Worm (Caenorhabditis elegans) whole organism, L4 larva: ENCODE results near the gene eelo-1.

ENCODE experiments used
- F26F4.8 ChIP-seq: fragments of 200-800 bp; sonication (Bioruptor generic); conservative IDR thresholded peaks from 2 replicates; pipeline ENCODE4 v1.3.6; 2022; ENCODE audit warnings: missing genetic modification characterization, missing compliant biosample characterization
- R02D3.7 ChIP-seq: fragments of 150-350 bp; sonication (generic microtip); optimal IDR thresholded peaks from 3 replicates; lab custom pipeline; 2014; ENCODE audit warnings: missing biosample characterization, missing genetic modification characterization
- T20F7.1 ChIP-seq: fragments of 200-800 bp; sonication (Bioruptor generic); optimal IDR thresholded peaks from 2 replicates; lab custom pipeline; 2018; ENCODE audit warnings: mild to moderate bottlenecking, missing genetic modification characterization, missing compliant biosample characterization
- fos-1 ChIP-seq: fragments of 150-350 bp; optimal IDR thresholded peaks from 2 replicates; lab custom pipeline; 2014; ENCODE audit warnings: missing biosample characterization, missing genetic modification characterization
- lin-29 ChIP-seq: fragments of 200-800 bp; sonication (Bioruptor generic); IDR thresholded peaks from 2 replicates; pipeline ENCODE4 v1.3.6; 2022; ENCODE audit warnings: missing genetic modification reagents, missing genetic modification characterization, missing compliant biosample characterization
- snpc-4 ChIP-seq: fragments of 150-350 bp; optimal IDR thresholded peaks from 2 replicates; lab custom pipeline; 2014; ENCODE audit warnings: missing biosample characterization, missing genetic modification characterization
- tra-1 ChIP-seq: fragments of 200-800 bp; sonication (Bioruptor generic); IDR thresholded peaks from 2 replicates; pipeline ENCODE4 v1.3.6; 2022; ENCODE audit warnings: missing genetic modification reagents, missing genetic modification characterization, missing compliant biosample characterization
- unc-39 ChIP-seq: sonication (generic microtip); optimal IDR thresholded peaks from 2 replicates; lab custom pipeline; 2017; ENCODE audit warnings: missing biosample characterization, missing genetic modification characterization
- unc-62 ChIP-seq, 3 experiments: fragments of 150-350 bp in 1 of 3; sonication (generic microtip); optimal IDR thresholded peaks in 2 of 3; peaks in 1 of 3; 1 replicate in 1 of 3; 2 replicates in 2 of 3; lab custom pipeline; 2014 to 2017; ENCODE audit warnings: missing biosample characterization in 3 of 3, missing genetic modification characterization in 3 of 3, missing genetic modification reagents in 3 of 3, missing genotype in 1 of 3

DNA sequence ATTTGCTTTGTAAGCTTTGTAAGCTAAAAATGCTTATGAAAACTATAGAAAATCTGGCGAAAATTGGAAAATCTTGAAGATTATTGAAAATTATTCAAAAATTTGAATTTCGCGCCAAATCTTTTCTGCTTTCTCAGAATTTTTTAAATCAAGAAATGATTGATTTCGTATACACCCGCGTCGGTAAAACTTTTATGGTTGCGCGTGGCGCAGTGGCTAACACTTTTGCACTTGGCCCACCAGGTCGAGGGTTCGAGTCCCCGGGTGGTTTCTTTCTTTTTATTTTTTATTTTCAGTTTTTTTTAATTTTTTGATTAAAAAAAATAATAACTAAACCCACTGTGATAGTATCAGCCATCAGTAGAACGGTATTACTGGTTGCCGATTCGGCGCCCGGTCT lies 40.6 kb upstream of the eelo-1 start:
- no peak for TF ChIP-seq T20F7.1 (GFP tag; lab: Kevin White, UChicago)
- TF ChIP-seq tra-1 (GFP tag; lab: Robert Waterston, UW): no peak
- no peak for TF ChIP-seq unc-39 (tag; lab: Kevin White, UChicago)
- TF ChIP-seq R02D3.7: no peak
- TF ChIP-seq fos-1 (tag; lab: Kevin White, UChicago): no peak
- peak; percentile 85 for TF ChIP-seq F26F4.8 (GFP tag; lab: Robert Waterston, UW)
- TF ChIP-seq lin-29 (GFP tag; lab: Robert Waterston, UW): no peak
- TF ChIP-seq unc-62 (GFP tag; optimal IDR thresholded peaks at IDR 0.05 in 1 of 2; lab: Kevin White, UChicago): no peak
- TF ChIP-seq unc-62 (tag; optimal IDR thresholded peaks at IDR 0.05; lab: Kevin White, UChicago): no peak
- no peak for TF ChIP-seq snpc-4
